Fruit fly (Drosophila melanogaster) Kc167 (cell line): ENCODE results near the gene CG6012.

Source experiments
- Myc ChIP-seq: fragments of >200 bp; optimal IDR thresholded peaks from 2 replicates; lab custom pipeline; 2017; ENCODE audit warnings: missing external identifiers
- Sin3A ChIP-seq: fragments of >200 bp; optimal IDR thresholded peaks from 2 replicates; lab custom pipeline; 2018; ENCODE audit warnings: missing external identifiers
- h ChIP-seq: fragments of >200 bp; optimal IDR thresholded peaks from 3 replicates; lab custom pipeline; 2018; ENCODE audit warnings: missing external identifiers
- insv ChIP-seq: fragments of >200 bp; optimal IDR thresholded peaks from 3 replicates; lab custom pipeline; 2018; ENCODE audit warnings: missing external identifiers
- psq ChIP-seq: fragments of >200 bp; optimal IDR thresholded peaks from 2 replicates; lab custom pipeline; 2017; ENCODE audit warnings: missing external identifiers
- ttk ChIP-seq: sonication (Bioruptor generic); optimal IDR thresholded peaks from 2 replicates; lab custom pipeline; 2017; ENCODE audit warnings: missing external identifiers

Gene CG6012

DNA sequence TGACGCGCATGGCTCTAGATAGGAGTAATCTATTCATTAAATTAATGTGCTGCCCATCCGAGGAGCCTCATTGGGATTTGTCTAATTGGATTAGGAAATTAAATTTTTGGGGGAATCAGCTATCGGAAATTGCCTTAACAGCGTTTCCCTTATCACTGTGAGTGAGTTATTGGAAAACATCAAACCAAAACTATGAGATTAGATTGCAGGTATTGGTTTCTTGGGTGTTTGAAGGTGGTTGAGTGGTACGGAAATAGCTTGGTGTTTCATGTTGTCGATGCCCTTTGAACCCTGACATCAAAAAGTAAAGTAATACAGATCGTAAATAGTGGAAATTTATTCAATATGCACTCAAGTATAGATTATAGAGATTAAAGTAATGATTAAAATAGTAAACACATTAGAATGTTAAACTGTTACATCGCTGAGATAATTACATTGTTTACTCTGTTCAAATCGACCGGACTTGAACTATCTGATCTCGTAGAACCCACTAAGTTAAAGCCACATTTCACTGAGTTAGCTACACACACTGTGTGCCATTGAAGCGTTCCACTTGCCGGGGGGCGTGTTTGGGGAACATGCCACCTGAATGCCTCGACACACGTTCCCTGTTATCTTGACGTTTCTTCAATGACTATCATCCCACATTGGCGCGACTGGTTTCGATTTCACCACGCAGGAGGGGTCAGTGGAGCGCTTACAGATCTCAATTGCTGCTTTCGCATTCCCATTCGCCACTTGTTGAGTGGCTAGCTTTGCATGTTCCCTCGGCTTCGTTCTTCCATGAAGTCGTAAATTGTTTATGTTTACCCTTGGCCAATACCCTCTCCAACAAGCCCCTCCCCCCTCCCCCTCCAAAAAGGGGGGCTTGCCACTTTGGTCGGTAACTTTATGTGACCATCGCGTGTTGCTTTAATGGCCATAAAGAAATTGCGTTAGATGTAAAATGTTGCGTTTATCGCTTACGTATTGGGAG lies 21.9 kb upstream of the CG6012 start:
- TF ChIP-seq insv (lab: Kevin White, UChicago): no peak
- no peak for TF ChIP-seq Myc (lab: Kevin White, UChicago)
- TF ChIP-seq ttk (lab: Kevin White, UChicago): no peak

- TF ChIP-seq ttk (lab: Kevin White, UChicago): no peak
- TF ChIP-seq psq (lab: Kevin White, UChicago): no peak
- TF ChIP-seq Sin3A (lab: Kevin White, UChicago): no peak
- TF ChIP-seq Myc (lab: Kevin White, UChicago): no peak
These were observed 21.1 kb upstream of the CG6012 start for dm6 chr2L:16882372-16882771.

DNA sequence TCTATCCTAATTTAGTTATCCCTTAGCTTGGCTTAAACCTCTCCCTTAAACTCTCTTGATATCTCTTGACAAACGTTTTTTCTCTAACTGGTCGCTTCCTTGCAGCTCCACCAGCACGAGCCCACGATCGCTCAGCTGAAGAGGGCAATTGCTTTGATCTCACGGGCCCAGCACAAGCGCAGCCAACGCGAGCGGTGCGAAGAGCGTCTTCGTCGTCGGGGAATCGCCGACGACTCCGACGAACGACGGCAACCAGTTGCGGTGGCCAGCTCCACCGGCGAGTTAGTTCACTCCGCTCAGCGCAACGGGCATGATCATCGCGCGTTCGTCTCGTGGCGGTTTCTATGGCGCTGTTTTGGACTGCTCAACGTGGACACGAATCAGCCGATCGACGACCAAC lies 19.6 kb upstream of the CG6012 start:
- no peak for TF ChIP-seq h (lab: Kevin White, UChicago)
- no peak for TF ChIP-seq Myc (lab: Kevin White, UChicago)
- TF ChIP-seq ttk (lab: Kevin White, UChicago): no peak
- TF ChIP-seq Sin3A (lab: Kevin White, UChicago): no peak
- no peak for TF ChIP-seq psq (lab: Kevin White, UChicago)
- TF ChIP-seq insv (lab: Kevin White, UChicago): no peak

dm6 chr2L:16879288-16879687 lies 18.0 kb upstream of the CG6012 start, which contains the start of the genes CG32832, CG31743 and CG34313:
CG32832 (minus strand) TSS chr2L:16879290.
CG31743 (plus strand) TSS chr2L:16879517.
CG34313 (plus strand) TSS chr2L:16879517.
- no peak for TF ChIP-seq psq (lab: Kevin White, UChicago)

DNA sequence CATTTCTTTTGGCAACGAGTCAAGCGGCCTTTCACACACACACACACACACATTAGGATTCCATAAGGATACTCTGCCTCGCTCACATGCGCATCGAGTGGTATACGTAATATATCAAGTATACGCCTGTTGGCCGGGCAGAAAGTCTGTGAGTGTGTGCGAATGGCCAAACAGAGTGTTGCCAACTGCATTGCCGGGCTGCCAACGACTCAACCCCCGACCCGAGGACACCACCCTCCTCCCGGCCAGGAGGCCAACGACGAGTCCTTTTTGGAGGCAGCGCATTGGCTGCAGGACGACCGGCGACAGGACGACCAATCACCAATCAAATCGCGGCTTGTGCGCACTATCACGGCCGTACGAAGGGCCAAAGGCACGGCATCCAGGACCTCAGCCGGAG lies 16.4 kb upstream of the CG6012 start:
- no peak for TF ChIP-seq Myc (lab: Kevin White, UChicago)
- TF ChIP-seq Sin3A (lab: Kevin White, UChicago): no peak
- no peak for TF ChIP-seq psq (lab: Kevin White, UChicago)
- no peak for TF ChIP-seq h (lab: Kevin White, UChicago)
- TF ChIP-seq insv (lab: Kevin White, UChicago): no peak
- no peak for TF ChIP-seq ttk (lab: Kevin White, UChicago)

- no peak for TF ChIP-seq h (lab: Kevin White, UChicago)
- TF ChIP-seq psq (lab: Kevin White, UChicago): no peak
- TF ChIP-seq Sin3A (lab: Kevin White, UChicago): no peak
- no peak for TF ChIP-seq insv (lab: Kevin White, UChicago)
- no peak for TF ChIP-seq Myc (lab: Kevin White, UChicago)
- no peak for TF ChIP-seq ttk (lab: Kevin White, UChicago)
These were observed 15.3 kb upstream of the CG6012 start for dm6 chr2L:16876555-16876954.

dm6 chr2L:16874924-16875323 lies 13.6 kb upstream of the CG6012 start:
- TF ChIP-seq insv (lab: Kevin White, UChicago): no peak
- TF ChIP-seq Sin3A (lab: Kevin White, UChicago): no peak
- no peak for TF ChIP-seq h (lab: Kevin White, UChicago)
- TF ChIP-seq Myc (lab: Kevin White, UChicago): no peak
- no peak for TF ChIP-seq ttk (lab: Kevin White, UChicago)
- TF ChIP-seq psq (lab: Kevin White, UChicago): no peak

- TF ChIP-seq insv (lab: Kevin White, UChicago): no peak
- no peak for TF ChIP-seq psq (lab: Kevin White, UChicago)
- TF ChIP-seq h (lab: Kevin White, UChicago): no peak
- no peak for TF ChIP-seq Myc (lab: Kevin White, UChicago)
- TF ChIP-seq Sin3A (lab: Kevin White, UChicago): no peak
- TF ChIP-seq ttk (lab: Kevin White, UChicago): no peak
These were observed 7.6 kb upstream of the CG6012 start for dm6 chr2L:16868897-16869324.

DNA sequence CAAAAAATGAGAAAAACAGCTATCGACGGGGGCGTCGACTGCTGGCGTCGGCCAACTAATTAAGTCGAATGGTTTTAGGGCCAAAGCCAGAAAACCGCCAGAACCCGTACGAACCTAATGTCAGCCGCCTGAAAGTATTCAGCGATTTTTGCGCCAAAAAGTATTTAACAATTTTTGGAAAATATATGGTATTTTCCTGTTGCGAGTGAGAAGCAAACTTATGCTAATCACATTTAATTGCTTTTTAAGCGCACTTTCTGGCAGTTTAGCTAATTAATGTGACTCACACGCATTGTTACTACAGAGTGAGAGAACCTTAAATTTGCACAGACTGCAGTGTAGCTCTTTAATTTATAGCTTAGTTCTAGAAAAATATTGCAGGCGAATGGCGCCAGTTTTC lies 1.2 kb upstream of the CG6012 start:
- TF ChIP-seq Myc (lab: Kevin White, UChicago) (no peak), Sin3A (lab: Kevin White, UChicago) (no peak), ttk (lab: Kevin White, UChicago) (no peak), h (lab: Kevin White, UChicago) (no peak), psq (lab: Kevin White, UChicago) (no peak), insv (lab: Kevin White, UChicago) (no peak)

- no peak for TF ChIP-seq h (lab: Kevin White, UChicago)
- no peak for TF ChIP-seq insv (lab: Kevin White, UChicago)
- TF ChIP-seq ttk (lab: Kevin White, UChicago): no peak
- TF ChIP-seq psq (lab: Kevin White, UChicago): no peak
- TF ChIP-seq Myc (lab: Kevin White, UChicago): no peak
- no peak for TF ChIP-seq Sin3A (lab: Kevin White, UChicago)
These were observed 1.7 kb downstream of the CG6012 start for dm6 chr2L:16859566-16859965.

DNA sequence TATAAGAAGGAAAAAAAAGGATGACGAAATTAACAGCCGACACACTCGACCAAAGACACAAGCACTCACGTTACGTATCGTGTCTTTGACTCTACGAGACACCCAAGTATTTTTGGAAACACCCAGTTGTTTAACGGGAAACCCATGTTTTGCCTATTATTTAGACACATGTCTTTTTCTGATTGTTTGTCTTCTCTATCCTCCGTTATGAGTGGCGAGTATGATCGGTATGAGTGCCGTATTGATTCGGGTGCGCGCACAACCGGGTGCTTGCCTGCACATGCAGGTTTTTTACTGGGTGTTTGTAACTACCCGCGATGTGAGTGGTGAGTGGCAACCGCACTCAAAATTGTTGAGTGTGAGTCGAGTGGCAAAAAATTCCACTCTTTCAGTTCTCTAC lies 2.2 kb downstream of the CG6012 start:
- TF ChIP-seq ttk (lab: Kevin White, UChicago): no peak
- no peak for TF ChIP-seq psq (lab: Kevin White, UChicago)
- no peak for TF ChIP-seq Myc (lab: Kevin White, UChicago)
- TF ChIP-seq h (lab: Kevin White, UChicago): no peak
- no peak for TF ChIP-seq Sin3A (lab: Kevin White, UChicago)
- no peak for TF ChIP-seq insv (lab: Kevin White, UChicago)
